Fruit fly (Drosophila melanogaster): ENCODE results near the gene CG13933.
A peak's percentile ranks its signal among the peaks of the same experiment; 100 is the strongest.

The CG13933 gene

dm6 chr3L:1798649-1799048, 23.7 kb upstream of the CG13933 start, which contains the start of gene Patj (continued):
- no peak for TF ChIP-seq vnd (GFP tag; IDR thresholded peaks at IDR 0.05; ENCODE audit: partially characterized antibody)
- TF ChIP-seq gfzf (GFP tag; optimal IDR thresholded peaks at IDR 0.05), result peak; percentile 34
- TF ChIP-seq TFAM (GFP tag; optimal IDR thresholded peaks at IDR 0.05), result no peak
- no peak for TF ChIP-seq zf30C (GFP tag; optimal IDR thresholded peaks at IDR 0.05)
- TF ChIP-seq CG1792 (GFP tag; optimal IDR thresholded peaks at IDR 0.05), result no peak
- no peak for TF ChIP-seq fru (optimal IDR thresholded peaks at IDR 0.05)
- TF ChIP-seq CG9817 (tag; optimal IDR thresholded peaks at IDR 0.05), result no peak
- no peak for TF ChIP-seq corto (GFP tag; optimal IDR thresholded peaks at IDR 0.05)
- no peak for TF ChIP-seq MTF-1 (GFP tag; optimal IDR thresholded peaks at IDR 0.05; ENCODE audit: borderline replicate concordance)
- TF ChIP-seq Eip74EF (GFP tag; optimal IDR thresholded peaks at IDR 0.05), result no peak
- TF ChIP-seq chif (GFP tag; optimal IDR thresholded peaks at IDR 0.05), result no peak
- TF ChIP-seq NFAT (GFP tag; IDR thresholded peaks at IDR 0.05), result no peak
- TF ChIP-seq CG8089 (GFP tag; optimal IDR thresholded peaks at IDR 0.05), result no peak
- peak; percentile 23 for TF ChIP-seq Med (GFP tag)
- TF ChIP-seq CTCF (GFP tag; optimal IDR thresholded peaks at IDR 0.05), result peak; percentile 49
- TF ChIP-seq kah (GFP tag; optimal IDR thresholded peaks at IDR 0.05), result no peak
- no peak for TF ChIP-seq Vsx1 (GFP tag; optimal IDR thresholded peaks at IDR 0.05)
- TF ChIP-seq Opbp (GFP tag; IDR thresholded peaks at IDR 0.05; ENCODE audit: partially characterized antibody), result no peak
- TF ChIP-seq CG12659 (GFP tag; optimal IDR thresholded peaks at IDR 0.05), result no peak
- TF ChIP-seq Ravus (GFP tag; IDR thresholded peaks at IDR 0.05), result no peak
- no peak for TF ChIP-seq en (GFP tag; optimal IDR thresholded peaks at IDR 0.05)
- peak; percentile 37; the same call in 1 of the 2 replicates for TF ChIP-seq hbn (GFP tag; IDR thresholded peaks at IDR 0.05; ENCODE audit: partially characterized antibody)
- TF ChIP-seq slou (GFP tag; optimal IDR thresholded peaks at IDR 0.05), result no peak
- no peak for TF ChIP-seq croc (GFP tag; conservative IDR thresholded peaks at IDR 0.05)
- TF ChIP-seq Poxn (GFP tag; IDR thresholded peaks at IDR 0.05), result no peak
- TF ChIP-seq HmgD (GFP tag; optimal IDR thresholded peaks at IDR 0.05), result no peak
- no peak for TF ChIP-seq CG13894 (tag; optimal IDR thresholded peaks at IDR 0.05)
- no peak for TF ChIP-seq Elba2 (GFP tag; optimal IDR thresholded peaks at IDR 0.05)
- no peak for TF ChIP-seq tap (tag; optimal IDR thresholded peaks at IDR 0.05)
- peak; percentile 55 for TF ChIP-seq exex (tag; optimal IDR thresholded peaks at IDR 0.05)
- no peak for TF ChIP-seq Ssrp (tag; optimal IDR thresholded peaks at IDR 0.05)
- no peak for TF ChIP-seq aop (GFP tag; IDR thresholded peaks at IDR 0.05)
- no peak for TF ChIP-seq danr (GFP tag; IDR thresholded peaks at IDR 0.05)
- TF ChIP-seq CG13296 (GFP tag; optimal IDR thresholded peaks at IDR 0.05), result no peak
- peak; percentile 69 for TF ChIP-seq Dp (GFP tag; optimal IDR thresholded peaks at IDR 0.05)
- no peak for TF ChIP-seq CG31365 (tag; optimal IDR thresholded peaks at IDR 0.05)
- no peak for TF ChIP-seq Rx (GFP tag; IDR thresholded peaks at IDR 0.05)
- TF ChIP-seq CG34224 (GFP tag; IDR thresholded peaks at IDR 0.05; ENCODE audit: partially characterized antibody), result peak; percentile 64; the same call in 2 of the 3 replicates
- no peak for TF ChIP-seq CG12071 (GFP tag; optimal IDR thresholded peaks at IDR 0.05)
- TF ChIP-seq ro (GFP tag; IDR thresholded peaks at IDR 0.05), result no peak
- TF ChIP-seq onecut (GFP tag; IDR thresholded peaks at IDR 0.05), result peak; percentile 17; the same call in 1 of the 2 replicates
- no peak for TF ChIP-seq CG15696 (tag; optimal IDR thresholded peaks at IDR 0.05)
- no peak for TF ChIP-seq CG7928 (GFP tag; optimal IDR thresholded peaks at IDR 0.05)
- no peak for TF ChIP-seq hkb (optimal IDR thresholded peaks at IDR 0.05)
- TF ChIP-seq hkb (GFP tag; IDR thresholded peaks at IDR 0.05), result no peak
- TF ChIP-seq Mes4 (GFP tag; optimal IDR thresholded peaks at IDR 0.05), result no peak
- no peak for TF ChIP-seq maf-S (GFP tag; optimal IDR thresholded peaks at IDR 0.05)
- TF ChIP-seq CG3163 (GFP tag; optimal IDR thresholded peaks at IDR 0.05), result no peak
- TF ChIP-seq D19A (tag; optimal IDR thresholded peaks at IDR 0.05), result no peak
- no peak for TF ChIP-seq sr (GFP tag; IDR thresholded peaks at IDR 0.05)
- peak; percentile 25 for TF ChIP-seq phol (tag; optimal IDR thresholded peaks at IDR 0.05)
- no peak for TF ChIP-seq Nf-YA (GFP tag; IDR thresholded peaks at IDR 0.05)
- no peak for TF ChIP-seq vfl (GFP tag; optimal IDR thresholded peaks at IDR 0.05)
